Fruit fly (Drosophila melanogaster) whole organism, wandering third instar larva: ENCODE data around the gene CG5762.

ENCODE experiments used
- Abd-B ChIP-seq: fragments of >200 bp; optimal IDR thresholded peaks from 2 replicates; lab custom pipeline; 2017; ENCODE audit warnings: missing biosample characterization, missing genetic modification characterization
- HLH106 ChIP-seq: fragments of 200-800 bp; optimal IDR thresholded peaks from 3 replicates; lab custom pipeline; 2019; ENCODE audit warnings: missing biosample characterization, mild to moderate bottlenecking, missing genetic modification characterization, moderate library complexity
- Hnf4 ChIP-seq: fragments of 200-800 bp; sonication (Bioruptor generic); optimal IDR thresholded peaks from 2 replicates; lab custom pipeline; 2016; ENCODE audit warnings: missing biosample characterization, mild to moderate bottlenecking, missing genetic modification characterization
- Myc ChIP-seq: fragments of >200 bp; optimal IDR thresholded peaks from 2 replicates; lab custom pipeline; 2017
- OdsH ChIP-seq: fragments of 200-800 bp; sonication (Bioruptor generic); optimal IDR thresholded peaks from 2 replicates; lab custom pipeline; 2016; ENCODE audit warnings: missing biosample characterization, mild to moderate bottlenecking, missing genetic modification characterization
- Vsx2 ChIP-seq: fragments of 200-300, 225-300 bp; sonication (Bioruptor generic); optimal IDR thresholded peaks from 2 replicates; lab custom pipeline; 2018; ENCODE audit warnings: missing biosample characterization, missing genetic modification characterization; ENCODE audit not compliant: partially characterized antibody
- br ChIP-seq: fragments of 200-800 bp; sonication (Bioruptor generic); optimal IDR thresholded peaks from 2 replicates; lab custom pipeline; 2016; ENCODE audit warnings: missing biosample characterization, missing genetic modification characterization
- brk ChIP-seq: fragments of 200-800 bp; sonication (Bioruptor generic); optimal IDR thresholded peaks from 2 replicates; lab custom pipeline; 2016; ENCODE audit warnings: missing biosample characterization, mild to moderate bottlenecking, missing genetic modification characterization
- foxo ChIP-seq, 2 experiments: fragments of 200-800 bp; sonication (Bioruptor generic); optimal IDR thresholded peaks; 2 replicates in 1 of 2; 3 replicates in 1 of 2; lab custom pipeline; 2016 to 2017; ENCODE audit warnings: missing biosample characterization in 2 of 2, missing genetic modification characterization in 2 of 2
- h ChIP-seq: fragments of 200-800 bp; sonication (Bioruptor generic); optimal IDR thresholded peaks from 3 replicates; lab custom pipeline; 2016; ENCODE audit warnings: missing biosample characterization, mild to moderate bottlenecking, missing genetic modification characterization
- lola ChIP-seq: fragments of >200 bp; optimal IDR thresholded peaks from 2 replicates; lab custom pipeline; 2017; ENCODE audit warnings: missing biosample characterization, missing genetic modification characterization
- pan ChIP-seq: fragments of >200 bp; optimal IDR thresholded peaks from 2 replicates; lab custom pipeline; 2017
- psq ChIP-seq: fragments of 200-800 bp; sonication (Bioruptor generic); optimal IDR thresholded peaks from 3 replicates; lab custom pipeline; 2017; ENCODE audit warnings: missing biosample characterization, mild to moderate bottlenecking, missing genetic modification characterization, moderate library complexity
- sv ChIP-seq: fragments of 200-800 bp; sonication (Bioruptor generic); optimal IDR thresholded peaks from 3 replicates; lab custom pipeline; 2016; ENCODE audit warnings: missing biosample characterization, missing genetic modification characterization

DNA sequence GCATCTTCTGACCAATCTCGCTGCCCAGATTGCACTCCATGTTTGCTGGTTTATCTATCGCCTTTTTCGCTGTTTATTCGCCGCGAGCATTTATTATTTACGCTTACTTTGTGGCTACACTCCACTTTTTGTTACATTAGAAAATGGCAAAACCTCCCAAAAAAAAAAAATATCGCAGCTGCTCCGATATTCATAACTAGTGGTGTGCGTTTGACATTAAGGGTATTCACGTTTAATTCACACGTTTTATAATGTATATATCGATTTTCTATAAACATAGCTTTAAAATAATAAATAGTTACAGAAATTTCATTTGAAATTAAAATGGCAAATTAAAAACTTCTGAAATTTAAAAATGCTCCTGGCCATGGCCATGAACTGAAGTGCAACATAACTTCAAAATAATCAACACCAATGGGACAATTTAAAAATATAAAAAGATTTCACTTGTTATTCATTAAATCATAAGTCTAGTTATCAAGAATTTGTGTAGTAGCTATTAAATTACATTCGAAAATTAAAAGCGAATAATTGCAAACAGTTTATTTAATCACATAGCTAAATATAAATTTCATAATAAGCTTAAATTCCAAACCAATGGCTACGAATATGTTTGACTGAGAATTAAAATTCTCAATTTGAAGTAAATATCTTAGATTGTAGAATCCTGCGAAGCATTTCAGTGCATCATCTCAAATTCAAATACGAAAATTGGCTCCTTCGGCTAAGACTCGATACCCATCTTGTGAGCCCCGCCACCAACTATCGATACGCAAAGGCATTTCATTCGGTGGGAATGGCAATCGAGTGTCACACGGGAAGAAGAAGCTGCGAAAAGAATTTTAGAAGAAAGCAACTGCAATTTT is 43.0 kb downstream of the CG5762 start, which contains the start of the genes Nab2 and BRWD3:
- TF ChIP-seq h (GFP tag; lab: Kevin White, UChicago) (no peak), Myc (peak; percentile 26), brk (no peak), pan (no peak), sv (GFP tag; lab: Kevin White, UChicago) (peak; percentile 28), OdsH (GFP tag; lab: Kevin White, UChicago) (no peak), Hnf4 (GFP tag; lab: Kevin White, UChicago) (no peak), Vsx2 (GFP tag; lab: Kevin White, UChicago) (no peak), foxo (GFP tag; optimal IDR thresholded peaks at IDR 0.05; lab: Kevin White, UChicago) (peak in 1 of 2 experiments; percentile 32), psq (GFP tag; lab: Kevin White, UChicago) (peak; percentile 48), Abd-B (GFP tag; lab: Kevin White, UChicago) (no peak), lola (GFP tag; lab: Kevin White, UChicago) (no peak), br (GFP tag; lab: Kevin White, UChicago) (no peak), HLH106 (tag; lab: Kevin White, UChicago) (peak; percentile 7)
